Worm (Caenorhabditis elegans) whole organism, young adult: ENCODE results near the gene F08D12.2.

ENCODE experiments used
- B0261.1 ChIP-seq: sonication (generic microtip); optimal IDR thresholded peaks from 2 replicates; lab custom pipeline; 2016; ENCODE audit warnings: mild to moderate bottlenecking, missing genetic modification characterization, moderate library complexity, missing compliant biosample characterization
- C17E4.6 ChIP-seq: fragments of 200-800 bp; sonication (Bioruptor generic); IDR thresholded peaks from 2 replicates; pipeline ENCODE4 v1.3.6; 2022; ENCODE audit warnings: missing genetic modification reagents, missing genetic modification characterization, missing compliant biosample characterization
- D2030.7 ChIP-seq: fragments of 200-800 bp; sonication (Bioruptor generic); IDR thresholded peaks from 2 replicates; pipeline ENCODE4 v1.3.6; 2022; ENCODE audit warnings: missing genetic modification reagents, missing genetic modification characterization, missing compliant biosample characterization
- F10E7.11 ChIP-seq: sonication (generic microtip); optimal IDR thresholded peaks from 2 replicates; lab custom pipeline; 2017; ENCODE audit warnings: mild to moderate bottlenecking, missing genetic modification characterization, moderate library complexity, missing compliant biosample characterization
- F33H1.4 ChIP-seq: fragments of 200-800 bp; sonication (Bioruptor generic); IDR thresholded peaks from 2 replicates; pipeline ENCODE4 v1.3.6; 2022; ENCODE audit warnings: missing genetic modification reagents, missing genetic modification characterization, missing compliant biosample characterization
- F39B2.1 ChIP-seq: fragments of 200-800 bp; sonication (Bioruptor generic); IDR thresholded peaks from 2 replicates; pipeline ENCODE4 v1.3.6; 2022; ENCODE audit warnings: missing genetic modification reagents, missing genetic modification characterization, missing compliant biosample characterization
- F55B11.4 ChIP-seq: sonication (generic microtip); optimal IDR thresholded peaks from 2 replicates; lab custom pipeline; 2016; ENCODE audit warnings: missing compliant biosample characterization, missing genetic modification characterization, borderline replicate concordance; ENCODE audit not compliant: insufficient read depth
- F57C9.4 ChIP-seq: sonication (generic microtip); optimal IDR thresholded peaks from 2 replicates; lab custom pipeline; 2017; ENCODE audit warnings: mild to moderate bottlenecking, missing genetic modification characterization, missing compliant biosample characterization
- K12H6.12 ChIP-seq: fragments of 200-800 bp; sonication (Bioruptor generic); optimal IDR thresholded peaks from 2 replicates; lab custom pipeline; 2018; ENCODE audit warnings: mild to moderate bottlenecking, missing genetic modification characterization, missing compliant biosample characterization
- T26A5.8 ChIP-seq: sonication (generic microtip); optimal IDR thresholded peaks from 2 replicates; lab custom pipeline; 2016; ENCODE audit warnings: missing genetic modification characterization, missing compliant biosample characterization
- Y53G8AR.9 ChIP-seq: fragments of 200-800 bp; sonication (Bioruptor generic); conservative IDR thresholded peaks from 2 replicates; pipeline ENCODE4 v1.3.6; 2022; ENCODE audit warnings: missing genetic modification reagents, missing genetic modification characterization, missing compliant biosample characterization
- Y67H2A.10 ChIP-seq: fragments of 200-800 bp; sonication (Bioruptor generic); conservative IDR thresholded peaks from 2 replicates; pipeline ENCODE4 v1.3.6; 2022; ENCODE audit warnings: missing genetic modification reagents, missing genetic modification characterization, missing compliant biosample characterization
- aptf-2 ChIP-seq: fragments of 200-800 bp; sonication (Bioruptor generic); conservative IDR thresholded peaks from 2 replicates; pipeline ENCODE4 v1.3.6; 2022; ENCODE audit warnings: missing genetic modification reagents, missing genetic modification characterization, missing compliant biosample characterization
- aptf-3 ChIP-seq: fragments of 200-800 bp; sonication (Bioruptor generic); IDR thresholded peaks from 2 replicates; pipeline ENCODE4 v1.3.6; 2022; ENCODE audit warnings: missing genetic modification characterization, missing compliant biosample characterization
- athp-1 ChIP-seq: sonication (generic microtip); optimal IDR thresholded peaks from 2 replicates; lab custom pipeline; 2017; ENCODE audit warnings: mild to moderate bottlenecking, missing genetic modification characterization, missing compliant biosample characterization
- bed-2 ChIP-seq: fragments of 200-800 bp; sonication (Bioruptor generic); IDR thresholded peaks from 2 replicates; pipeline ENCODE4 v1.3.6; 2022; ENCODE audit warnings: missing genetic modification reagents, missing genetic modification characterization, missing compliant biosample characterization
- ccch-3 ChIP-seq: fragments of 200-800 bp; sonication (Bioruptor generic); optimal IDR thresholded peaks from 2 replicates; lab custom pipeline; 2018; ENCODE audit warnings: mild to moderate bottlenecking, missing genetic modification characterization, missing compliant biosample characterization
- dox-1 ChIP-seq: fragments of 200-800 bp; sonication (Bioruptor generic); IDR thresholded peaks from 2 replicates; pipeline ENCODE4 v1.3.6; 2022; ENCODE audit warnings: missing genetic modification reagents, missing genetic modification characterization, missing compliant biosample characterization
- gei-17 ChIP-seq: fragments of 200-800 bp; sonication (Bioruptor generic); optimal IDR thresholded peaks from 2 replicates; lab custom pipeline; 2018; ENCODE audit warnings: mild to moderate bottlenecking, missing genetic modification characterization, missing compliant biosample characterization
- hmg-20 ChIP-seq: fragments of 200-800 bp; sonication (Bioruptor generic); IDR thresholded peaks from 2 replicates; pipeline ENCODE4 v1.3.6; 2022; ENCODE audit warnings: missing genetic modification reagents, missing genetic modification characterization, missing compliant biosample characterization
- let-526 ChIP-seq: fragments of 200-800 bp; sonication (Bioruptor generic); IDR thresholded peaks from 2 replicates; pipeline ENCODE4 v1.3.6; 2022; ENCODE audit warnings: missing genetic modification reagents, missing genetic modification characterization, missing compliant biosample characterization
- lin-35 ChIP-seq, 3 experiments: fragments of 150-350 bp in 2 of 3; sonication (generic microtip) in 1 of 3; optimal IDR thresholded peaks; 2 replicates each; lab custom pipeline; 2014 to 2018; ENCODE audit warnings: missing biosample characterization in 3 of 3, missing genetic modification characterization in 3 of 3, missing genetic modification reagents in 3 of 3
- lin-54 ChIP-seq: fragments of 200-800 bp; sonication (Bioruptor generic); optimal IDR thresholded peaks from 2 replicates; lab custom pipeline; 2018; ENCODE audit warnings: mild to moderate bottlenecking, missing genetic modification characterization, missing compliant biosample characterization
- lir-1 ChIP-seq: fragments of 200-800 bp; sonication (Bioruptor generic); conservative IDR thresholded peaks from 2 replicates; pipeline ENCODE4 v1.3.6; 2022; ENCODE audit warnings: missing genetic modification reagents, missing genetic modification characterization, missing compliant biosample characterization
- lsl-1 ChIP-seq: fragments of 200-800 bp; sonication (Bioruptor generic); optimal IDR thresholded peaks from 2 replicates; lab custom pipeline; 2018; ENCODE audit warnings: mild to moderate bottlenecking, missing genetic modification characterization, moderate library complexity, missing compliant biosample characterization
- lsy-27 ChIP-seq: sonication (generic microtip); optimal IDR thresholded peaks from 2 replicates; lab custom pipeline; 2017; ENCODE audit warnings: missing genetic modification characterization, mild to moderate bottlenecking, missing compliant biosample characterization, antibody characterized with exemption, missing genotype, borderline replicate concordance; ENCODE audit not compliant: insufficient read depth
- mcd-1 ChIP-seq: fragments of 200-800 bp; sonication (Bioruptor generic); IDR thresholded peaks from 2 replicates; pipeline ENCODE4 v1.3.6; 2022; ENCODE audit warnings: missing genetic modification reagents, missing genetic modification characterization, missing compliant biosample characterization
- mel-28 ChIP-seq: sonication (generic microtip); optimal IDR thresholded peaks from 2 replicates; lab custom pipeline; 2016; ENCODE audit warnings: borderline replicate concordance, mild to moderate bottlenecking, missing genetic modification characterization, missing compliant biosample characterization
- nhr-27 ChIP-seq: fragments of 200-800 bp; sonication (Bioruptor generic); optimal IDR thresholded peaks from 2 replicates; lab custom pipeline; 2018; ENCODE audit warnings: mild to moderate bottlenecking, missing genetic modification characterization, moderate library complexity, missing compliant biosample characterization
- nhr-80 ChIP-seq: sonication (generic microtip); optimal IDR thresholded peaks from 2 replicates; lab custom pipeline; 2016; ENCODE audit warnings: missing genetic modification characterization, missing compliant biosample characterization
- rpc-1 ChIP-seq, 2 experiments: fragments of 150-350 bp in 1 of 2; sonication (generic microtip) in 1 of 2; optimal IDR thresholded peaks; 2 replicates each; lab custom pipeline; 2014 to 2018; ENCODE audit warnings: missing biosample characterization in 1 of 2, missing genetic modification characterization in 1 of 2, missing genetic modification reagents in 1 of 2, missing genotype in 1 of 2
- tbx-9 ChIP-seq: sonication (generic microtip); optimal IDR thresholded peaks from 2 replicates; lab custom pipeline; 2016; ENCODE audit warnings: borderline replicate concordance, missing genetic modification characterization, inconsistent platforms, missing compliant biosample characterization
- tlf-1 ChIP-seq: fragments of 200-800 bp; sonication (Bioruptor generic); optimal IDR thresholded peaks from 2 replicates; lab custom pipeline; 2018; ENCODE audit warnings: mild to moderate bottlenecking, missing genetic modification characterization, missing compliant biosample characterization
- unc-130 ChIP-seq: sonication (generic microtip); optimal IDR thresholded peaks from 2 replicates; lab custom pipeline; 2016; ENCODE audit warnings: missing genetic modification reagents, missing genetic modification characterization, missing compliant biosample characterization
- zim-3 ChIP-seq: sonication (generic microtip); optimal IDR thresholded peaks from 2 replicates; lab custom pipeline; 2017; ENCODE audit warnings: mild to moderate bottlenecking, missing genetic modification characterization, moderate library complexity, missing compliant biosample characterization
- ztf-26 ChIP-seq: sonication (generic microtip); optimal IDR thresholded peaks from 2 replicates; lab custom pipeline; 2017; ENCODE audit warnings: missing genetic modification characterization, missing compliant biosample characterization
- ztf-28 ChIP-seq: fragments of 200-800 bp; sonication (Bioruptor generic); IDR thresholded peaks from 2 replicates; pipeline ENCODE4 v1.3.6; 2022; ENCODE audit warnings: missing genetic modification reagents, missing genetic modification characterization, missing compliant biosample characterization
- ztf-3 ChIP-seq: fragments of 200-800 bp; sonication (Bioruptor generic); optimal IDR thresholded peaks from 2 replicates; lab custom pipeline; 2018; ENCODE audit warnings: mild to moderate bottlenecking, missing genetic modification characterization, missing compliant biosample characterization

F08D12.2 gene

DNA sequence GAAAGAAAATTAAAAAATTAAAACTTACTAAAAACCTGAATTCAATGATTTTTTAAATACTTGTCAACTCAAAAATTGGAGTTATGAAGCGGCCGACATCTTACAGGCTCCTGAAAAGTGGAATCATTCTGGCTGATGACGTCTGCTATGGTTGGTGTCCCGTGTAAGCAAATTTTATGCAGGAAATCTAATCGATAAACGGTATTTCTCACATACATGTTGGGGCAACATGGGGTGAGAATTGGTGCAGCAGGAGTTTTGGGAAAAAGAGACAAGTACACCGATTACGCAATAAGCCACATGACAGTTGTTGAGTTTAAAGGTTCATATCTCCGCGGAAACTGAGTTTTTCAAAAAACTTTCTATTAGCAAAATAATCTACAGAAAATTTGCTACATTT lies 34.0 kb downstream of the F08D12.2 start, which contains the start of gene K12H6.2:
Gene K12H6.2 (minus strand): TSS at position 101 of the 400 bp plus-strand sequence.
- TF ChIP-seq bed-2 (GFP tag; lab: Robert Waterston, UW) (no peak), ztf-28 (GFP tag; lab: Robert Waterston, UW) (no peak), F57C9.4 (tag; lab: Kevin White, UChicago) (no peak), C17E4.6 (GFP tag; lab: Robert Waterston, UW) (no peak), F39B2.1 (GFP tag; lab: Robert Waterston, UW) (no peak)

DNA sequence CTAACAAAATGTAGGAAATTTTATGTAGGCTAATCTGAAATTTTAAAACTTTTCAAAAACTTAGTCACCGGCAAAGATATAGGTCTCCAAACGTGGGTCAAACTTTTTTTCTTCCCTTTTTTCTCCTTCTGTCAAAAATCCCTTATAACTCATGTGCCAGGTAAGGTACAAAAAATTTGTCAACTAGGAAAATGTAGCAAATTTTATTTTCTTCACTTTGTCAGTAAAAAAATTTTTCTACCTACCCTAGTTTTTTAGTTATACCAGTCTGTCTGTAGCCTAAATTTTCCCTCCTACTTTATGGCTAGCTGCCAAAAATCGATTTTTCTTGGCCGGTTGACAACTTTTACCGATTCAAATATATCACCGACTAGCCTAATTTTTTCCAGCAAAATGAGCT lies 35.2 kb downstream of the F08D12.2 start, which contains the start of gene set-13:
Gene set-13 (plus strand): TSS at position 301 of the 400 bp plus-strand sequence.
- TF ChIP-seq dox-1 (GFP tag; lab: Robert Waterston, UW) (no peak), F10E7.11 (tag; lab: Kevin White, UChicago) (no peak), F33H1.4 (GFP tag; lab: Robert Waterston, UW) (no peak), rpc-1 (optimal IDR thresholded peaks at IDR 0.05; lab: Kevin White, UChicago) (no peak), rpc-1 (tag; optimal IDR thresholded peaks at IDR 0.05; lab: Kevin White, UChicago) (no peak), F55B11.4 (tag; lab: Kevin White, UChicago) (no peak), lsl-1 (GFP tag; lab: Kevin White, UChicago) (no peak), zim-3 (tag; lab: Kevin White, UChicago) (no peak), K12H6.12 (tag; lab: Kevin White, UChicago) (no peak), F39B2.1 (GFP tag; lab: Robert Waterston, UW) (no peak), aptf-3 (GFP tag; lab: Robert Waterston, UW) (no peak), tbx-9 (tag; lab: Kevin White, UChicago) (no peak), lsy-27 (tag; lab: Kevin White, UChicago) (no peak), unc-130 (GFP tag; lab: Kevin White, UChicago) (no peak), B0261.1 (tag; lab: Kevin White, UChicago) (no peak), aptf-2 (no peak), ztf-28 (GFP tag; lab: Robert Waterston, UW) (no peak), mel-28 (tag; lab: Kevin White, UChicago) (no peak), athp-1 (no peak), T26A5.8 (tag; lab: Kevin White, UChicago) (no peak)

DNA sequence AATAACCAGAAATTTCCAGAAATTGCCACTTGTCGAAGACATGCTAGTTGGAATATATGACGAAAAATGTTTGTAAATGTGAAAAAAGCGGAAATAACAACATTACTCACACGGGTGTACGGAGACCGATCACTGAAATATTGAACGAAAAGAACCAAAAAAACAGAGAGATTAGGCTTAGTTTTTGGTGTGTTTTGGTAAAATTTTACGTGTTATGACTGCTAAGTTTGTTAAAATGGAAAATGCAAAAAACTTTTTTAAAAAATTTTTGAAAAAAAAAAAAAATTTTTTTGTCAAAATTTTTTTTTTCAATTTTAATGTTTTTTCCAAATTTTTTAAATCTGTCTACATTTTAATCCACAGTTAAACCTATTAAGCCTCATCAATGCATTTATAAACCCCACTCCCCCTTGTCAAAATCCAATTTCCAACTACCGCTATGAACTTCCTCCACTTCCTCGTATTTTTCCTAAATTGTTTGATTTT lies 41.0 kb downstream of the F08D12.2 start, which contains the start of the genes fut-4 and K12H6.10:
Gene fut-4 (minus strand): TSS at position 101 of the 486 bp plus-strand sequence.
Gene K12H6.10 (plus strand): TSS at position 436 of the 486 bp plus-strand sequence.
- TF ChIP-seq ztf-3 (GFP tag; lab: Kevin White, UChicago): no peak
- TF ChIP-seq ztf-26: no peak
- no peak for TF ChIP-seq D2030.7 (GFP tag; lab: Robert Waterston, UW)
- TF ChIP-seq lsl-1 (GFP tag; lab: Kevin White, UChicago): no peak
- TF ChIP-seq lir-1 (GFP tag; lab: Robert Waterston, UW): no peak
- no peak for TF ChIP-seq Y67H2A.10 (GFP tag; lab: Robert Waterston, UW)
- TF ChIP-seq nhr-80: no peak
- no peak for TF ChIP-seq T26A5.8 (tag; lab: Kevin White, UChicago)
- no peak for TF ChIP-seq F33H1.4 (GFP tag; lab: Robert Waterston, UW)
- TF ChIP-seq gei-17: no peak
- TF ChIP-seq mcd-1 (GFP tag; lab: Robert Waterston, UW): no peak
- TF ChIP-seq unc-130 (GFP tag; lab: Kevin White, UChicago): no peak
- no peak for TF ChIP-seq let-526
- no peak for TF ChIP-seq C17E4.6 (GFP tag; lab: Robert Waterston, UW)

DNA sequence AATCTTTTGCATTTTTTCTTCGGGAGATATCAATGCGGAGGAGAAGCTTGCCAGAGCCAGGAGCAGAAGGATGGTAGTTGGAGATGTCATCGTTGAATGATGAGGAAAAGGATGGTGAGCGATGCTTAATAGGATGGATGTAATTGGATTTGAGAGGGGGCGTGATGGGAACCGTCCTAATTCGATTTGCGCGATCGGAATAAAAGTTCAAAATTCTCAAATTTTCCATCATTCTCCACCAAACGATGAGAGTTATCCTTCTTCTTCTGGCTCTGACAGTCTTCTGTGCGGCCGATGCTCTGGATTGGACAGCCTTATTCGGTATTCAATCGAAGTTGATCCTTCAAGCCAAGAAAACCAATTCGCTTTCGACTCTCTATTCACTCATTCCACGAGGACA lies 42.7 kb downstream of the F08D12.2 start, which contains the start of the genes K12H6.4 and K12H6.9:
Gene K12H6.4 (minus strand): TSS at position 101 of the 400 bp plus-strand sequence.
Gene K12H6.9 (plus strand): TSS at position 236 of the 400 bp plus-strand sequence.
- TF ChIP-seq aptf-3 (GFP tag; lab: Robert Waterston, UW) (no peak), Y53G8AR.9 (GFP tag; lab: Robert Waterston, UW) (no peak), hmg-20 (GFP tag; lab: Robert Waterston, UW) (no peak), lin-35 (GFP tag; optimal IDR thresholded peaks at IDR 0.05; lab: Kevin White, UChicago) (no peak), nhr-27 (tag; lab: Kevin White, UChicago) (no peak), lin-54 (no peak), tlf-1 (GFP tag; lab: Kevin White, UChicago) (no peak), ccch-3 (GFP tag; lab: Kevin White, UChicago) (no peak)
